Worm (Caenorhabditis elegans) whole organism, early embryonic: ENCODE results near the gene dsl-4.

ENCODE experiments used
- B0310.2 ChIP-seq: sonication (generic microtip); optimal IDR thresholded peaks from 2 replicates; lab custom pipeline; 2016; ENCODE audit warnings: mild to moderate bottlenecking, missing genetic modification characterization, missing compliant biosample characterization
- F13C5.2 ChIP-seq: sonication (generic microtip); optimal IDR thresholded peaks from 2 replicates; lab custom pipeline; 2017; ENCODE audit warnings: mild to moderate bottlenecking, missing genetic modification characterization, inconsistent platforms, missing compliant biosample characterization
- aly-1 ChIP-seq: sonication (generic microtip); optimal IDR thresholded peaks from 2 replicates; lab custom pipeline; 2016; ENCODE audit warnings: missing genetic modification characterization, missing compliant biosample characterization
- ama-1 ChIP-seq: fragments of 150-350 bp; optimal IDR thresholded peaks from 2 replicates; lab custom pipeline; 2014
- ceh-13 ChIP-seq: fragments of 200-800 bp; sonication (Bioruptor generic); optimal IDR thresholded peaks from 2 replicates; lab custom pipeline; 2018; ENCODE audit warnings: mild to moderate bottlenecking, missing genetic modification characterization, missing compliant biosample characterization
- ceh-36 ChIP-seq: sonication (generic microtip); optimal IDR thresholded peaks from 2 replicates; lab custom pipeline; 2016; ENCODE audit warnings: missing genetic modification characterization, inconsistent platforms, missing compliant biosample characterization
- ets-7 ChIP-seq: sonication (generic microtip); optimal IDR thresholded peaks from 2 replicates; lab custom pipeline; 2016; ENCODE audit warnings: missing genotype, missing genetic modification characterization, missing compliant biosample characterization
- flt-1 ChIP-seq: fragments of 200-800 bp; sonication (Bioruptor generic); IDR thresholded peaks from 2 replicates; pipeline ENCODE4 v1.3.6; 2022; ENCODE audit warnings: missing genetic modification characterization, missing compliant biosample characterization
- hmbx-1 ChIP-seq: sonication (generic microtip); optimal IDR thresholded peaks from 2 replicates; lab custom pipeline; 2016; ENCODE audit warnings: mild to moderate bottlenecking, missing genetic modification characterization, missing compliant biosample characterization
- hmg-4 ChIP-seq: fragments of 200-800 bp; sonication (Bioruptor generic); optimal IDR thresholded peaks from 2 replicates; lab custom pipeline; 2018; ENCODE audit warnings: mild to moderate bottlenecking, missing genetic modification characterization, missing compliant biosample characterization
- hnd-1 ChIP-seq: sonication (generic microtip); optimal IDR thresholded peaks from 2 replicates; lab custom pipeline; 2016; ENCODE audit warnings: missing genetic modification characterization, missing compliant biosample characterization
- scrt-1 ChIP-seq: fragments of 200-800 bp; sonication (Bioruptor generic); IDR thresholded peaks from 2 replicates; pipeline ENCODE4 v1.3.6; 2022; ENCODE audit warnings: missing genetic modification characterization, missing compliant biosample characterization
- tbx-11 ChIP-seq: fragments of 200-800 bp; sonication (Bioruptor generic); IDR thresholded peaks from 2 replicates; pipeline ENCODE4 v1.3.6; 2022; ENCODE audit warnings: missing genetic modification characterization, missing compliant biosample characterization
- tbx-37 ChIP-seq: fragments of 200-800 bp; sonication (Bioruptor generic); conservative IDR thresholded peaks from 2 replicates; pipeline ENCODE4 v1.3.6; 2022; ENCODE audit warnings: missing genetic modification reagents, missing genetic modification characterization, missing compliant biosample characterization

DNA sequence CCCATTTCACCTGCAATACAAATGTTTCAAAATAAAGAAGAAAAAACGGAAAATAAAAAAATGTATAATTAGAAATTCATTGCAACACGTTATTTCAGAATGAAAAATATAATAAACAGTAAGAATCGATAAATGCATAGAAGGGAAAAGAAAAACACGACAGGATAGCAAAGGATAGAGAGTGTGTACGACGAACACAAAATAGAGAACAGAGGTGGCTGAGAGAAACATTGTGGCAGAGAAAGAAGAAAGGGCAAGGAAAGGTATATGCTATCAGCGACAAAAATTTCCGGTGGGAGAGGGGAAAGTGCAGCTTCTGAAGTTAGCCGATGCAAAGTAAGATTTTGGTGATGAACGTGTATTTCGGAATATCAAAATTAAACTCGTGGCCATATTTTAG is 35.7 kb downstream of the dsl-4 start, which contains the start of gene F28H6.6:
- no peak for TF ChIP-seq hmbx-1 (tag; lab: Kevin White, UChicago)
- TF ChIP-seq ama-1, result no peak
- TF ChIP-seq hnd-1 (tag; lab: Kevin White, UChicago), result no peak
- no peak for TF ChIP-seq ceh-36 (tag; lab: Kevin White, UChicago)
- no peak for TF ChIP-seq flt-1
- no peak for TF ChIP-seq hmg-4 (GFP tag; lab: Kevin White, UChicago)
- TF ChIP-seq B0310.2 (tag; lab: Kevin White, UChicago), result no peak
- no peak for TF ChIP-seq tbx-37 (GFP tag; lab: Robert Waterston, UW)
- TF ChIP-seq aly-1 (tag; lab: Kevin White, UChicago), result no peak
- TF ChIP-seq scrt-1, result no peak
- no peak for TF ChIP-seq ets-7 (tag; lab: Kevin White, UChicago)
- TF ChIP-seq tbx-11, result no peak
- TF ChIP-seq ceh-13 (GFP tag; lab: Kevin White, UChicago), result no peak
- no peak for TF ChIP-seq F13C5.2 (tag; lab: Kevin White, UChicago)
